In the genomic region with DNA sequence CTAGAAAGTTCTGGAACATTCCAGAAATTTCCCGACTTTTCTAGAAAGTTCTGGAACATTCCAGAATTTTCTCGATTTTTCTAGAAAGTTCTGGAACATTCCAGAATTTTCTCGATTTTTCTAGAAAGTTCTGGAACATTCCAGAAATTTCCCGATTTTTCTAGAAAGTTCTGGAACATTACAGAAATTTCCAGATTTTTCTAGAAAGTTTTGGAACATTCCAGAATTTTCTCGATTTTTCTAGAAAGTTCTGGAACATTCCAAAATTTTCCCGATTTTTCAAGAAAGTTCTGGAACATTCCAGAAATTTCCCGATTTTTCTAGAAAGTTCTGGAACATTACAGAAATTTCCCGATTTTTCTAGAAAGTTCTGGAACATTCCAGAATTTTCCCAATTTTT, we compare ENCODE assay signal across 5 worm cellular contexts.
TF ChIP-seq lines count a peak whose summit lies in the region.
"Not testable (repeated sequence)": the region's sequence is repeated elsewhere in the genome, so short reads cannot be mapped to it uniquely, and the experiment has no call there.

No protein-coding gene starts in this region.

TF ChIP-seq in whole organism, L1 larva, 84 proteins besides CTCF, POLR2A, EP300 and RAD21:
- peak; percentile 78 for TF ChIP-seq unc-98 (GFP tag; IDR thresholded peaks at IDR 0.05; lab: Robert Waterston, UW)
TF ChIP-seq in whole organism, L1 larva: peak in this region for 1; not testable (repeated sequence) for 83.

TF ChIP-seq in whole organism, L4 larva, 104 proteins besides CTCF, POLR2A, EP300 and RAD21 (continues in another document):
- TF ChIP-seq ceh-44 (GFP tag; IDR thresholded peaks at IDR 0.05; lab: Robert Waterston, UW) (peak; percentile 82), zfp-3 (GFP tag; conservative IDR thresholded peaks at IDR 0.05; lab: Robert Waterston, UW) (peak; percentile 78; the same call in 1 of the 2 replicates), lin-13 (GFP tag; optimal IDR thresholded peaks at IDR 0.05; lab: Kevin White, UChicago) (peak; percentile 61), daf-8 (GFP tag; IDR thresholded peaks at IDR 0.05; lab: Robert Waterston, UW) (0 out of 2 replicates have a peak, but pooled peaks have one; percentile 15), Y75B8A.6 (GFP tag; IDR thresholded peaks at IDR 0.05; lab: Robert Waterston, UW) (peak; percentile 73; the same call in 1 of the 2 replicates), pha-4 (GFP tag; IDR thresholded peaks at IDR 0.05; lab: Robert Waterston, UW) (peak; percentile 92), arid-1 (GFP tag; conservative IDR thresholded peaks at IDR 0.05; lab: Robert Waterston, UW) (peak; percentile 88), D1046.2 (GFP tag; IDR thresholded peaks at IDR 0.05; lab: Robert Waterston, UW) (peak; percentile 80; the same call in 1 of the 2 replicates), Y48G9A.11 (GFP tag; IDR thresholded peaks at IDR 0.05; lab: Robert Waterston, UW) (peak; percentile 92), dmd-8 (GFP tag; IDR thresholded peaks at IDR 0.05; lab: Robert Waterston, UW) (peak; percentile 87), mdt-29 (GFP tag; IDR thresholded peaks at IDR 0.05; lab: Robert Waterston, UW) (peak; percentile 99), dmd-9 (GFP tag; IDR thresholded peaks at IDR 0.05; lab: Robert Waterston, UW) (0 out of 2 replicates have a peak, but pooled peaks have one; percentile 63), Y105C5A.15 (GFP tag; IDR thresholded peaks at IDR 0.05; lab: Robert Waterston, UW) (peak; percentile 96), vab-7 (GFP tag; IDR thresholded peaks at IDR 0.05; lab: Robert Waterston, UW) (peak; percentile 93), lin-1 (GFP tag; IDR thresholded peaks at IDR 0.05; lab: Robert Waterston, UW) (peak; percentile 90), tra-1 (GFP tag; IDR thresholded peaks at IDR 0.05; lab: Robert Waterston, UW) (peak; percentile 78; the same call in 1 of the 2 replicates), lin-38 (GFP tag; IDR thresholded peaks at IDR 0.05; lab: Robert Waterston, UW) (peak; percentile 67), madf-5 (GFP tag; IDR thresholded peaks at IDR 0.05; lab: Robert Waterston, UW) (peak in 1 of 2 experiments; percentile 71; a peak in 1 of 4 replicates)
- TF ChIP-seq pha-4 (tag; optimal IDR thresholded peaks at IDR 0.05; lab: Kevin White, UChicago): not testable (repeated sequence)

TF ChIP-seq in whole organism, early embryonic, 17 proteins besides CTCF, POLR2A, EP300 and RAD21:
- peak; percentile 72; the same call in 1 of the 2 replicates for TF ChIP-seq flt-1 (GFP tag; IDR thresholded peaks at IDR 0.05; lab: Robert Waterston, UW)
- peak; percentile 5 for TF ChIP-seq hnd-1 (tag; optimal IDR thresholded peaks at IDR 0.05; lab: Kevin White, UChicago)
- peak; percentile 85 for TF ChIP-seq pes-1 (GFP tag; IDR thresholded peaks at IDR 0.05; lab: Robert Waterston, UW)
- TF ChIP-seq sea-1 (GFP tag; conservative IDR thresholded peaks at IDR 0.05; lab: Robert Waterston, UW): peak; percentile 69; the same call in 1 of the 2 replicates

TF ChIP-seq in whole organism, midembryonic, 9 proteins besides CTCF, POLR2A, EP300 and RAD21:
- peak; percentile 93 for TF ChIP-seq flt-1 (GFP tag; IDR thresholded peaks at IDR 0.05; lab: Robert Waterston, UW)

TF ChIP-seq in whole organism, young adult, 124 proteins besides CTCF, POLR2A, EP300 and RAD21:
- TF ChIP-seq ztf-28 (GFP tag; IDR thresholded peaks at IDR 0.05; lab: Robert Waterston, UW) (peak; percentile 93), K11D2.4 (GFP tag; IDR thresholded peaks at IDR 0.05; lab: Robert Waterston, UW) (peak; percentile 53; the same call in 1 of the 2 replicates), ztf-25 (GFP tag; IDR thresholded peaks at IDR 0.05; lab: Robert Waterston, UW) (peak; percentile 99), attf-3 (GFP tag; conservative IDR thresholded peaks at IDR 0.05; lab: Robert Waterston, UW) (peak; percentile 69), gei-17 (GFP tag; optimal IDR thresholded peaks at IDR 0.05; lab: Kevin White, UChicago) (peak; percentile 61), lsl-1 (GFP tag; optimal IDR thresholded peaks at IDR 0.05; lab: Kevin White, UChicago) (peak; percentile 53), hmg-1.2 (GFP tag; IDR thresholded peaks at IDR 0.05; lab: Robert Waterston, UW) (0 out of 2 replicates have a peak, but pooled peaks have one; percentile 13), madf-6 (GFP tag; IDR thresholded peaks at IDR 0.05; lab: Robert Waterston, UW) (peak; percentile 92), B0019.2 (GFP tag; conservative IDR thresholded peaks at IDR 0.05; lab: Robert Waterston, UW) (peak; percentile 91), aptf-3 (GFP tag; IDR thresholded peaks at IDR 0.05; lab: Robert Waterston, UW) (peak; percentile 99), ceh-100 (GFP tag; IDR thresholded peaks at IDR 0.05; lab: Robert Waterston, UW) (peak; percentile 84), Y53G8AR.9 (GFP tag; conservative IDR thresholded peaks at IDR 0.05; lab: Robert Waterston, UW) (peak; percentile 87), ceh-91 (GFP tag; IDR thresholded peaks at IDR 0.05; lab: Robert Waterston, UW) (peak; percentile 79), ceh-40 (GFP tag; IDR thresholded peaks at IDR 0.05; lab: Robert Waterston, UW) (peak; percentile 97), madf-3 (GFP tag; IDR thresholded peaks at IDR 0.05; lab: Robert Waterston, UW) (peak; percentile 93), C17E4.6 (GFP tag; IDR thresholded peaks at IDR 0.05; lab: Robert Waterston, UW) (peak; percentile 90), pbrm-1 (GFP tag; IDR thresholded peaks at IDR 0.05; lab: Robert Waterston, UW) (peak; percentile 97), bed-2 (GFP tag; IDR thresholded peaks at IDR 0.05; lab: Robert Waterston, UW) (0 out of 2 replicates have a peak, but pooled peaks have one; percentile 44), ekl-4 (GFP tag; IDR thresholded peaks at IDR 0.05; lab: Robert Waterston, UW) (peak; percentile 98), mcd-1 (GFP tag; IDR thresholded peaks at IDR 0.05; lab: Robert Waterston, UW) (peak; percentile 62; the same call in 1 of the 2 replicates), snpc-4 (tag; optimal IDR thresholded peaks at IDR 0.05; lab: Kevin White, UChicago) (peak in 1 of 4 experiments; percentile 88), lin-54 (GFP tag; optimal IDR thresholded peaks at IDR 0.05; lab: Kevin White, UChicago) (peak; percentile 53), tbp1 (GFP tag; optimal IDR thresholded peaks at IDR 0.05; lab: Kevin White, UChicago) (peak; percentile 62), rcor-1 (GFP tag; IDR thresholded peaks at IDR 0.05; lab: Robert Waterston, UW) (peak; percentile 98), cebp-2 (GFP tag; IDR thresholded peaks at IDR 0.05; lab: Robert Waterston, UW) (peak; percentile 99), F39B2.1 (GFP tag; IDR thresholded peaks at IDR 0.05; lab: Robert Waterston, UW) (peak; percentile 95), bed-1 (GFP tag; IDR thresholded peaks at IDR 0.05; lab: Robert Waterston, UW) (peak; percentile 78), hmg-20 (GFP tag; IDR thresholded peaks at IDR 0.05; lab: Robert Waterston, UW) (0 out of 2 replicates have a peak, but pooled peaks have one; percentile 11), egl-18 (GFP tag; IDR thresholded peaks at IDR 0.05; lab: Robert Waterston, UW) (peak; percentile 94), Y67H2A.10 (GFP tag; conservative IDR thresholded peaks at IDR 0.05; lab: Robert Waterston, UW) (peak; percentile 95), F37B4.10 (GFP tag; IDR thresholded peaks at IDR 0.05; lab: Robert Waterston, UW) (peak; percentile 94; the same call in 1 of the 2 replicates), nfya-2 (GFP tag; IDR thresholded peaks at IDR 0.05; lab: Robert Waterston, UW) (peak; percentile 84; the same call in 1 of the 2 replicates), cebp-1 (GFP tag; IDR thresholded peaks at IDR 0.05; lab: Robert Waterston, UW) (peak; percentile 76), mel-28 (tag; optimal IDR thresholded peaks at IDR 0.05; lab: Kevin White, UChicago; ENCODE audit: borderline replicate concordance) (peak; percentile 83), D2030.7 (GFP tag; IDR thresholded peaks at IDR 0.05; lab: Robert Waterston, UW) (peak; percentile 97), nfyb-1 (GFP tag; IDR thresholded peaks at IDR 0.05; lab: Robert Waterston, UW) (peak; percentile 92), attf-6 (GFP tag; IDR thresholded peaks at IDR 0.05; lab: Robert Waterston, UW) (peak; percentile 99), Y95B8A.8 (GFP tag; IDR thresholded peaks at IDR 0.05; lab: Robert Waterston, UW) (peak; percentile 98), rpc-1 (optimal IDR thresholded peaks at IDR 0.05; lab: Kevin White, UChicago) (peak; percentile 39), Y56A3A.18 (GFP tag; IDR thresholded peaks at IDR 0.05; lab: Robert Waterston, UW) (peak; percentile 92), egrh-3 (GFP tag; IDR thresholded peaks at IDR 0.05; lab: Robert Waterston, UW) (peak; percentile 93), hsf-1 (GFP tag; IDR thresholded peaks at IDR 0.05; lab: Robert Waterston, UW) (peak; percentile 100), ceh-58 (GFP tag; IDR thresholded peaks at IDR 0.05; lab: Robert Waterston, UW) (peak; percentile 93; the same call in 1 of the 2 replicates), madf-8 (GFP tag; conservative IDR thresholded peaks at IDR 0.05; lab: Robert Waterston, UW) (peak; percentile 63), lin-26 (GFP tag; IDR thresholded peaks at IDR 0.05; lab: Robert Waterston, UW) (peak; percentile 96), let-526 (GFP tag; IDR thresholded peaks at IDR 0.05; lab: Robert Waterston, UW) (peak; percentile 97), F33H1.4 (GFP tag; IDR thresholded peaks at IDR 0.05; lab: Robert Waterston, UW) (peak; percentile 72), ztf-6 (GFP tag; IDR thresholded peaks at IDR 0.05; lab: Robert Waterston, UW) (0 out of 2 replicates have a peak, but pooled peaks have one; percentile 70), dox-1 (GFP tag; IDR thresholded peaks at IDR 0.05; lab: Robert Waterston, UW) (peak; percentile 100), Y53F4B.3 (GFP tag; IDR thresholded peaks at IDR 0.05; lab: Robert Waterston, UW) (peak; percentile 96), aptf-2 (GFP tag; conservative IDR thresholded peaks at IDR 0.05; lab: Robert Waterston, UW) (peak; percentile 88), egl-44 (GFP tag; IDR thresholded peaks at IDR 0.05; lab: Robert Waterston, UW) (peak; percentile 97)
- not testable (repeated sequence) for TF ChIP-seq snpc-4 (GFP tag; optimal IDR thresholded peaks at IDR 0.05; lab: Kevin White, UChicago); cebp-1 (tag; optimal IDR thresholded peaks at IDR 0.05; lab: Kevin White, UChicago); rpc-1 (tag; optimal IDR thresholded peaks at IDR 0.05; lab: Kevin White, UChicago)
